Worm (Caenorhabditis elegans) whole organism, L1 larva: ENCODE results near the gene srx-66.

Source experiments
- ama-1 ChIP-seq: fragments of 150-350 bp; optimal IDR thresholded peaks from 2 replicates; lab custom pipeline; 2014
- ceh-82 ChIP-seq, 3 experiments: fragments of 150-350 bp in 1 of 3; sonication (generic microtip) in 2 of 3; optimal IDR thresholded peaks; 2 replicates each; lab custom pipeline; 2014 to 2017; ENCODE audit warnings: missing biosample characterization in 3 of 3, missing genetic modification characterization in 3 of 3
- pqm-1 ChIP-seq: sonication (generic microtip); optimal IDR thresholded peaks from 3 replicates; lab custom pipeline; 2017; ENCODE audit warnings: missing biosample characterization, missing genetic modification characterization
- tbx-2 ChIP-seq: sonication (generic microtip); optimal IDR thresholded peaks from 2 replicates; lab custom pipeline; 2016; ENCODE audit warnings: missing genetic modification characterization, missing compliant biosample characterization
- unc-62 ChIP-seq: fragments of 150-350 bp; optimal IDR thresholded peaks from 2 replicates; lab custom pipeline; 2014; ENCODE audit warnings: missing biosample characterization, missing genetic modification reagents, missing genetic modification characterization
- ztf-4 ChIP-seq: fragments of 150-350 bp; optimal IDR thresholded peaks from 2 replicates; lab custom pipeline; 2014; ENCODE audit warnings: missing biosample characterization, missing genetic modification characterization

DNA sequence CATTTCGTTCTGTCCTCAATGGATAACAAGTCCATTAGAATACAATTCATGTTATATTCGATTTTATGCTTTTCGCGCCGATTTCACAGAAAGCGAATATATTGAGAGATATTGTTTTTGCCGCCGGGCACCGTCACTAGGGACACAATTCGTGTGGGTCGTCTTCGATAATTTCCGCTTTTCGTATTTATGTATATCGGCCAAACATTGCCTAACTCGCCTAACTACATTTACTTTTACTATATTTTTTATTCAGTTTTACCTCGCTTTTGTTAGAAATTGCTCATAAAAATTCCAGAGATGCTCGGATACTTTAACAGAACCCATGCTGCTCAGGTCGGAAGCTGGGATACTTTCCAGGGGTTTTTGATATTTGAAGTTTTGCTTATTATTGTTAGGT, 24.7 kb upstream of the srx-66 start, which contains the start of gene sre-9:
- no peak for TF ChIP-seq ama-1 (lab: Kevin White, UChicago)
- no peak for TF ChIP-seq ztf-4 (tag; lab: Kevin White, UChicago)
- no peak for TF ChIP-seq unc-62 (GFP tag; lab: Kevin White, UChicago)
- no peak for TF ChIP-seq ceh-82 (tag; optimal IDR thresholded peaks at IDR 0.05; lab: Kevin White, UChicago)
- no peak for TF ChIP-seq tbx-2 (tag; lab: Kevin White, UChicago)
- no peak for TF ChIP-seq pqm-1 (tag; lab: Kevin White, UChicago)
